Worm (Caenorhabditis elegans): ENCODE data around the gene fbxb-19.
A peak's percentile ranks its signal among the peaks of the same experiment; 100 is the strongest.

Gene fbxb-19

ce11 chrII:1670985-1671384, 18.0 kb downstream of the fbxb-19 start:
- TF ChIP-seq mdl-1 (tag; optimal IDR thresholded peaks at IDR 0.05) (no peak), lin-14 (GFP tag; optimal IDR thresholded peaks at IDR 0.05) (no peak), ceh-63 (GFP tag; optimal IDR thresholded peaks at IDR 0.05) (no peak), efl-1 (optimal IDR thresholded peaks at IDR 0.05) (no peak), efl-1 (GFP tag; optimal IDR thresholded peaks at IDR 0.05 in 1 of 2) (peak in 1 of 2 experiments; percentile 23), lin-13 (GFP tag; optimal IDR thresholded peaks at IDR 0.05) (no peak), nhr-85 (tag) (no peak), lir-3 (tag; optimal IDR thresholded peaks at IDR 0.05; ENCODE audit: poor library complexity) (no peak), rnt-1 (tag; optimal IDR thresholded peaks at IDR 0.05) (no peak), hlh-17 (GFP tag; optimal IDR thresholded peaks at IDR 0.05; ENCODE audit: borderline replicate concordance) (no peak)

- TF ChIP-seq elt-2 (tag; optimal IDR thresholded peaks at IDR 0.05) (peak; percentile 77), mef-2 (tag; optimal IDR thresholded peaks at IDR 0.05) (no peak)
Measured at ce11 chrII:1670260-1670879, 18.6 kb downstream of the fbxb-19 start, which contains the start of gene nhx-6. Gene nhx-6 (plus strand): TSS chrII:1670829.

DNA sequence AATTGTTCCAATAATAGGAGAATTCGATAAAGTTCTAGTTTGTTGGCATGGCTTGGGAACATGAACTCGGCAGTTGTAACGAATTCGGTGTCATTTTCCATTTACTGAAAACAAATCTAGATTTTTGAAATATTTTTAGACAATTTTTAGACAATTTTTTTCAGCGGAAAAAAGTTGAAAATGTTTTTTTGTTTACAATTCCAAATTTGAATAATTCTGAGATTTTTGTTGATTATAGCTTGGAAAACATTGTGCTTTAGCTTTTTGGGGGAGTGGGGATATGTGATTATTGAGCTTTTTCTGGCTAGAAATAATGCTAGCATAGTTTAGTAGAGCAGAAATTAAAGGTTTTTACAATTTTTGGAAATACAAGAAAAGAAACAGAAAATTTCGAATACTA, 20.1 kb downstream of the fbxb-19 start, which contains the start of gene srw-97:
TSS of gene srw-97 (minus strand) at position 101 of the 400 bp plus-strand sequence.
- TF ChIP-seq nhr-85 (tag) (no peak), hpl-2 (GFP tag; optimal IDR thresholded peaks at IDR 0.05) (no peak), lin-14 (GFP tag; optimal IDR thresholded peaks at IDR 0.05) (no peak), ceh-8 (GFP tag; optimal IDR thresholded peaks at IDR 0.05) (no peak), aly-2 (tag; optimal IDR thresholded peaks at IDR 0.05) (no peak), alr-1 (tag; optimal IDR thresholded peaks at IDR 0.05; ENCODE audit: borderline replicate concordance) (no peak), fos-1 (tag; optimal IDR thresholded peaks at IDR 0.05) (no peak), efl-1 (optimal IDR thresholded peaks at IDR 0.05) (no peak), efl-1 (GFP tag; optimal IDR thresholded peaks at IDR 0.05 in 1 of 2) (no peak), blmp-1 (tag; optimal IDR thresholded peaks at IDR 0.05) (no peak), unc-62 (GFP tag; optimal IDR thresholded peaks at IDR 0.05) (no peak), C04F5.9 (tag; optimal IDR thresholded peaks at IDR 0.05) (no peak), elt-3 (tag; optimal IDR thresholded peaks at IDR 0.05) (no peak), nhr-28 (tag; optimal IDR thresholded peaks at IDR 0.05) (no peak), nhr-84 (tag; optimal IDR thresholded peaks at IDR 0.05) (no peak), mab-9 (GFP tag; IDR thresholded peaks at IDR 0.05) (no peak), snu-23 (GFP tag; optimal IDR thresholded peaks at IDR 0.05) (no peak), sox-4 (tag; optimal IDR thresholded peaks at IDR 0.05) (no peak), egl-13 (tag; optimal IDR thresholded peaks at IDR 0.05) (no peak)

DNA sequence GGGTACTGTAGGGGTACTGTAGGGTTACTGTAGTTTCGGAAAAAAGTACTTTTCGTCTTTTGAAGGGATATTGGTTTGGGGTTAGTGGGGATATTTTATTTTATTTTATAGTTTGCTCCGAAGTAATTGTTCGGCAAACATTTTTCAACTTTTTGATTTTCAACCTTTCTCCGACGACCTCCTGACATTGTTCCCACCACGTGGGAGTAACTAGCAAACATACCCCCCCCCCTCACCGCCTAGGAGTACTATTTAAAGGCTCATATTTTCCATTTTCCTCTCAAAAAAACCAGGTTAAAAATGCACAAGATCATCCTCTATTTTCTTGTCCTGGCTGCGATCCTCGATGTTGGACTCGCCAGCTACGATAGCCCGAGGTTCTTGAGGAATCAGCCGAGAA, 23.0 kb downstream of the fbxb-19 start, which contains the start of gene srlf-29:
TSS of gene srlf-29 (plus strand) at position 301 of the 400 bp plus-strand sequence.
- TF ChIP-seq jun-1 (tag; optimal IDR thresholded peaks at IDR 0.05), result no peak
- TF ChIP-seq lin-13 (GFP tag; optimal IDR thresholded peaks at IDR 0.05), result no peak
- TF ChIP-seq isw-1 (GFP tag; IDR thresholded peaks at IDR 0.05), result no peak
- no peak for TF ChIP-seq unc-62 (GFP tag; optimal IDR thresholded peaks at IDR 0.05)

DNA sequence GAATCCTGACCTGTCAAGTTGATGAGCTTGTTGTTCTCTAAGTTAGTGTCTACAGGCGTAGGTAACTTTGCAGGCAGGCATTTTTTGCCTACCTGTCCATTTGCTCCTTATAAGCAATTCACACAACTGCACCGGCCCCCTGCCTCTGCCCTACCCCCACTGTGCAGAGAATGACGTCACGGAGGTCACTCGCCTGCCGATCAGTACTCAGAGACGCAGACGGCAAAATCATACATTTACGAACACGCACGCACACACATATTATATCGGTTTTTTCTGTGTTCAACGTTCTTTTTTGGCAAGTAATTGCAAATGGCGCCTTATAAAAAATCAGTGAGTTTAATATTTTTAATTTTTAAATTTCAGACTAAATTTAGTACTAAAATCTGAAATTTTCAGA, 25.5 kb downstream of the fbxb-19 start, which contains the start of gene duxl-1:
TSS of gene duxl-1 (plus strand) at position 184 of the 400 bp plus-strand sequence.
- no peak for TF ChIP-seq nhr-19 (GFP tag; conservative IDR thresholded peaks at IDR 0.05)
- no peak for TF ChIP-seq nhr-237 (tag; optimal IDR thresholded peaks at IDR 0.05)
- TF ChIP-seq lir-3 (tag; optimal IDR thresholded peaks at IDR 0.05; ENCODE audit: poor library complexity), result no peak
- no peak for TF ChIP-seq pax-3 (tag; optimal IDR thresholded peaks at IDR 0.05)
- TF ChIP-seq C16A3.4 (tag; optimal IDR thresholded peaks at IDR 0.05), result no peak
- no peak for TF ChIP-seq elt-3 (tag; optimal IDR thresholded peaks at IDR 0.05)
- no peak for TF ChIP-seq egl-27 (tag; optimal IDR thresholded peaks at IDR 0.05)
- peak; percentile 3 for TF ChIP-seq elt-2 (tag; optimal IDR thresholded peaks at IDR 0.05)
- peak; percentile 63 for TF ChIP-seq lin-14 (GFP tag; optimal IDR thresholded peaks at IDR 0.05)
- peak; percentile 7 for TF ChIP-seq nhr-85 (tag)
- TF ChIP-seq ztf-4 (tag; optimal IDR thresholded peaks at IDR 0.05), result no peak
- peak in 2 of 3 experiments; percentile 7 to 15 for TF ChIP-seq dpl-1 (GFP tag; optimal IDR thresholded peaks at IDR 0.05)
- no peak for TF ChIP-seq lin-13 (GFP tag; optimal IDR thresholded peaks at IDR 0.05)
- no peak for TF ChIP-seq snu-23 (GFP tag; optimal IDR thresholded peaks at IDR 0.05)
- no peak for TF ChIP-seq pag-3 (tag; optimal IDR thresholded peaks at IDR 0.05; ENCODE audit: borderline replicate concordance, insufficient read depth)
- TF ChIP-seq grh-1 (GFP tag; IDR thresholded peaks at IDR 0.05), result no peak
- TF ChIP-seq pqm-1 (tag; optimal IDR thresholded peaks at IDR 0.05), result no peak
- TF ChIP-seq nhr-76 (tag; optimal IDR thresholded peaks at IDR 0.05), result no peak
- TF ChIP-seq rnt-1 (tag; optimal IDR thresholded peaks at IDR 0.05), result peak; percentile 24
- no peak for TF ChIP-seq egl-13 (tag; optimal IDR thresholded peaks at IDR 0.05)
- TF ChIP-seq nhr-90 (tag; optimal IDR thresholded peaks at IDR 0.05; ENCODE audit: poor library complexity), result peak; percentile 21
- TF ChIP-seq lsy-2 (tag; optimal IDR thresholded peaks at IDR 0.05), result peak in 1 of 2 experiments; percentile 38
- no peak for TF ChIP-seq snpc-4 (tag; optimal IDR thresholded peaks at IDR 0.05)
